Worm (Caenorhabditis elegans): ENCODE measurements around the gene T26H8.4.

DNA sequence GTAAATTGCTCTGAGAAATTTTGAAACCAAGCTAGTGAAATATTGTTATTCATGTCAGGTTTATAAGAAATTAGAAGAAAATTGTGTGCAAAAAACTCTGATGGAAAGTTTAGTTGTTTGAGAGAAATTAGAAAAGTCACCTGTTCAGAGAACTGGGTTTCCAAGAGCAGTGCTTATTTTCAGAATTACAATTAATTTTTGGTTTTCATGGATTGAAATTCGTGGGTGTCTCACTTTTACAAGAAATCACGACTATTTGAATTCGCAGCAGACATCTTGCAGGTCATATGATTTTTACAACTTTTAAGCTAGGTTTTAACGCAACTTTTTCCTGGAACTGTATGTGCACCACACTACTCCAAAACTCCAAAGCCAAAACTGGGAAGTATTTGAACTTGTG lies 2.4 kb upstream of the T26H8.4 start, which contains the start of gene srz-10:
- TF ChIP-seq W03F9.2 (tag; optimal IDR thresholded peaks at IDR 0.05) (no peak), him-1 (tag; optimal IDR thresholded peaks at IDR 0.05) (no peak), dao-5 (tag; optimal IDR thresholded peaks at IDR 0.05) (no peak)
